Fruit fly (Drosophila melanogaster): Measurements from ENCODE around the gene Acer.

Acer gene

DNA sequence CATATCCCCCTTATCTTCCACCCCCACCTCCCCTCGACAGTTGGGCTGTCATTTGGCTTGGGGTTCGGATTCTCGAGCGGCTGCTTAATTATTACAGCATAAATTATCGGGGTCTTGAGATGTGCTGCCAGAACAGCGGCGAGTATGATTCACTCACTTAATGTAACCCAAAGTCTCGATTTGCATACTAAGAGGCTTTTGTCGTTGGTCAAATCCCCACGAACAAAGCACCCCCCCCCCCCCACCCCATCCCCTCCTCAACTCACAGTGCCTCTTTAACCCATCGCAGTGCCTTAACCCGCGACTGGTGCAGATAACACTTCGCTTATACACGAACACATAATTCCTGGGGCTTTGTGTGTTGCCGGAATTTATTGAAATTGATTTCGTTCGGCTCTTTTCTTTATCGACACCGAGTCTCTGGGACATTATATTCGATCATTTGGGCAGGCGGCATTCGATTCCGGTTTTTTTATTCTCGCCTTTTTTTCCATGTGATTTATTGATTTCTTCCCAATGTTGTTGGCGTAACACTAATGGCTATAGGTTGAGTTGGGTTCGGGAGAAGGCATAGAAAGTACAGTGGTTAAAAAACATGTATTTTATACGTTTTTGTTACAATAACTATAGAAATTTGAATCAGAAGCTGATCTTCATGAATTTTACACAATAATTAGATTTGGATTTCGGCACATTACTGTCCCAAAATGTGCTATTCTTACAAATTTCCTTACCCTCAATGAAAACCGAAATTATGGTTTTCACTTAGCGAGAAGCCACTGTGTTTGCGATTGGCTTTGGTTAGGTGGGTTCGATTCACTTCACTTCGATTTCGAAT lies 32.3 kb downstream of the Acer start (continued):
- TF ChIP-seq pros (GFP tag; optimal IDR thresholded peaks at IDR 0.05) (peak; percentile 42), CG8388 (GFP tag; optimal IDR thresholded peaks at IDR 0.05) (peak; percentile 52), ara (GFP tag; IDR thresholded peaks at IDR 0.05) (peak; percentile 64), caup (GFP tag; optimal IDR thresholded peaks at IDR 0.05; ENCODE audit: severe bottlenecking) (no peak), CG4730 (GFP tag; IDR thresholded peaks at IDR 0.05) (no peak), CG32532 (GFP tag; IDR thresholded peaks at IDR 0.05) (0 out of 2 replicates have a peak, but pooled peaks have one; percentile 4), CG7372 (GFP tag; IDR thresholded peaks at IDR 0.05) (no peak), CG12155 (GFP tag; optimal IDR thresholded peaks at IDR 0.05) (peak; percentile 11), fd96Cb (tag; optimal IDR thresholded peaks at IDR 0.05) (peak; percentile 34), nau (GFP tag; optimal IDR thresholded peaks at IDR 0.05) (no peak), Ptx1 (GFP tag; IDR thresholded peaks at IDR 0.05) (0 out of 2 replicates have a peak, but pooled peaks have one; percentile 14), CG16815 (GFP tag; optimal IDR thresholded peaks at IDR 0.05) (no peak), h (optimal IDR thresholded peaks at IDR 0.05) (no peak), al (GFP tag; IDR thresholded peaks at IDR 0.05) (no peak), Rfx (GFP tag; IDR thresholded peaks at IDR 0.05) (no peak), CG2678 (tag; optimal IDR thresholded peaks at IDR 0.05) (peak; percentile 61), Bgb (GFP tag; IDR thresholded peaks at IDR 0.05; ENCODE audit: partially characterized antibody) (no peak), chm (GFP tag; IDR thresholded peaks at IDR 0.05) (no peak), CG8281 (tag; optimal IDR thresholded peaks at IDR 0.05) (no peak), Elba2 (GFP tag; optimal IDR thresholded peaks at IDR 0.05) (no peak), CG18764 (GFP tag; optimal IDR thresholded peaks at IDR 0.05) (no peak), bsh (GFP tag; optimal IDR thresholded peaks at IDR 0.05) (peak in 1 of 2 experiments; percentile 63), CG10274 (GFP tag; optimal IDR thresholded peaks at IDR 0.05) (no peak), CG9437 (GFP tag; optimal IDR thresholded peaks at IDR 0.05) (no peak), CG17186 (GFP tag; optimal IDR thresholded peaks at IDR 0.05) (no peak), Adf1 (GFP tag; IDR thresholded peaks at IDR 0.05) (no peak), CG7271 (tag; optimal IDR thresholded peaks at IDR 0.05) (no peak), B-H1 (GFP tag; IDR thresholded peaks at IDR 0.05) (no peak), TFAM (GFP tag; optimal IDR thresholded peaks at IDR 0.05) (no peak), CG8089 (GFP tag; optimal IDR thresholded peaks at IDR 0.05) (no peak), HmgD (GFP tag; optimal IDR thresholded peaks at IDR 0.05) (no peak), gem (tag; optimal IDR thresholded peaks at IDR 0.05) (peak; percentile 66), CG15011 (GFP tag; optimal IDR thresholded peaks at IDR 0.05) (no peak), CG17829 (tag; optimal IDR thresholded peaks at IDR 0.05) (peak; percentile 56), Myb (GFP tag; optimal IDR thresholded peaks at IDR 0.05) (peak; percentile 32), grau (tag; optimal IDR thresholded peaks at IDR 0.05) (peak; percentile 94), ranshi (GFP tag; IDR thresholded peaks at IDR 0.05) (no peak), CG13624 (GFP tag; optimal IDR thresholded peaks at IDR 0.05) (no peak), CG9727 (GFP tag; optimal IDR thresholded peaks at IDR 0.05) (peak; percentile 40), klu (GFP tag; IDR thresholded peaks at IDR 0.05) (no peak; the same call in 1 of the 2 replicates), ind (GFP tag; optimal IDR thresholded peaks at IDR 0.05) (peak; percentile 15), ash1 (GFP tag; optimal IDR thresholded peaks at IDR 0.05) (no peak), her (GFP tag; optimal IDR thresholded peaks at IDR 0.05) (peak; percentile 45), Hsf (GFP tag; optimal IDR thresholded peaks at IDR 0.05) (peak; percentile 76), Dll (GFP tag; IDR thresholded peaks at IDR 0.05; ENCODE audit: partially characterized antibody) (no peak), HLH4C (GFP tag; IDR thresholded peaks at IDR 0.05; ENCODE audit: partially characterized antibody) (0 out of 3 replicates have a peak, but pooled peaks have one; percentile 33), Sin3A (optimal IDR thresholded peaks at IDR 0.05) (no peak), CG30020 (tag; optimal IDR thresholded peaks at IDR 0.05) (no peak), lab (GFP tag; optimal IDR thresholded peaks at IDR 0.05) (no peak), CG16779 (GFP tag; IDR thresholded peaks at IDR 0.05) (no peak)
